Worm (Caenorhabditis elegans): ENCODE measurements around the gene cest-28.

Gene cest-28

DNA sequence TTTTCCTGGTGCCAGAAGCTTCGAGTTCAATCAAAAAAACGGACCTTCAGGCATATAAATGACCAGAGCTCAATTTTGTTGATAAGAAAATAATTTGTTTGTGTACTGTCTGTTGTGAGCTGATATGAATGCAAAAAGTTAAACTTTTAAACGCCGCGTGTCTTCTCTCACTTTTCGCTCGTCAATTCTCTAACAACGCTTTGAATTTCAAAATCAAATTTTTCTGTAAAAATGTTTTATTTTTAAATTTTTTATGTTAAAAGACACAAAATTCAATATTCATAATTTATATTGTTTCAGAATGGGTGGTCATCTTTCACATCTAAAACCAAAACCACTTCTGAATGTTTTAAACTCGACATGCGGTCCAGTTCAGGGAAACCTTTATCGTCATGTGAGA is 4.3 kb downstream of the cest-28 start, which contains the start of gene cest-31:
TSS of gene cest-31 (plus strand) at position 301 of the 400 bp plus-strand sequence.
- no peak for TF ChIP-seq vab-15 (tag; optimal IDR thresholded peaks at IDR 0.05)
- TF ChIP-seq C16A3.4 (tag; optimal IDR thresholded peaks at IDR 0.05): no peak
- TF ChIP-seq efl-1 (optimal IDR thresholded peaks at IDR 0.05): no peak
- TF ChIP-seq efl-1 (GFP tag; optimal IDR thresholded peaks at IDR 0.05 in 1 of 2): peak in 1 of 2 experiments; percentile 47

DNA sequence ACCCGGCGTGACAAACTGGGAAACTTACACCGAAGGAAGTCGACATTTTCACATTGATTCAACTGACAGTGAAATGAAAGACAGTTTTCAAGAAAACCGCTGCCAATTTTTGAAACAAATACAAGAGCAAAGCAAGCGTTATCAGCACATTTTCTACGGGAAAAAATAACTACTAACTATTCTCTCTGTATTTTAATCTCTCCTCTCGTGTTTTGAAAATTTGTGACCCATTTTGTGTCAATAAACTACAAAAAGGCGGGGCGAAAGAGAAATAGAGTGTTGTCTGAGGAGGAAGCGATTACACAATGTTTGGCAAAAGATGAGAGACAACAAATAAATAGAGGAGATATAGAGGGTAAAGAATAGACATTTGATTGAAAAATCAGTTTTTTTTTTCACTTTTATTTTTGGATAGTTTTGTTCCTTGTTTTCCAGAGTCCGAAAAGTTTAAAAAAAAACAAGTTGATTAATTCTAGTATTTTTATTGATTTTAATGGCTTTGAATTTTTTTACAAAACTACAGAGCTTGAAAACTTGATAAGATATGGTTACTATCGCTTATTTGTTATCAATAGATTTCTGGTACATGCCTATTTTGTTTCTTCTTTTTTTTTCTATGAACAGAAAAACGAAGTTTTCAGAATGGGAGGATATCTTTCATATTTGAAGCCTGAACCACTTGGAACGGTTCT is 6.7 kb downstream of the cest-28 start, which contains the start of gene cest-34:
TSS of gene cest-34 (plus strand) at position 642 of the 692 bp plus-strand sequence.
- TF ChIP-seq pqm-1 (tag; optimal IDR thresholded peaks at IDR 0.05): no peak
- peak; percentile 65 for TF ChIP-seq lin-14 (GFP tag; optimal IDR thresholded peaks at IDR 0.05)
- TF ChIP-seq nhr-77 (tag; optimal IDR thresholded peaks at IDR 0.05): peak; percentile 4
- TF ChIP-seq unc-86 (tag; optimal IDR thresholded peaks at IDR 0.05): no peak
- TF ChIP-seq blmp-1 (tag; optimal IDR thresholded peaks at IDR 0.05): peak; percentile 1
- TF ChIP-seq efl-1 (optimal IDR thresholded peaks at IDR 0.05): no peak
- TF ChIP-seq efl-1 (GFP tag; optimal IDR thresholded peaks at IDR 0.05 in 1 of 2): no peak
- TF ChIP-seq nhr-11 (tag; optimal IDR thresholded peaks at IDR 0.05): no peak
- TF ChIP-seq nhr-20 (tag; optimal IDR thresholded peaks at IDR 0.05): peak; percentile 63
- TF ChIP-seq C34B4.2 (tag; optimal IDR thresholded peaks at IDR 0.05): no peak

DNA sequence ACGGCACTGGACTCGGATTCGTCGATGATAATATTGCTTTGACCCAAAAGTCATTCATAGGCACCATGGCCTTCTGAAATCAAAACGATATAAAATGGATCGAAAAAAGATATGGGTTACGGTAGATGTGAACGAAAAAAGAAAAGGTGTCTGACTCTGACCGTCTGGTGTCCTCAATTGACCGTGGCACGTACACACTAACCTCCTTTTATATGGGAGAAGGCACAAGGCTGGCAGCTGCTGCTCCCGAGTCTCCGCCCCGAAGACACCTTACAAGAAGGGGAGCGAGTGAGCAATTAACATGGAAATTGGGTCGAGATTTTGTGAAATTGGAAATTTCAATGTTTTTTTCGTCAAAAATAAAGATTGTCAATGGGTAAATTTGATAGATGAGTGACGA is 11.9 kb downstream of the cest-28 start, which contains the start of gene egl-46:
TSS of gene egl-46 (minus strand) at position 73 of the 400 bp plus-strand sequence.
- no peak for TF ChIP-seq skn-1 (tag; optimal IDR thresholded peaks at IDR 0.05)
- TF ChIP-seq ceh-88 (GFP tag; IDR thresholded peaks at IDR 0.05): no peak
- TF ChIP-seq mef-2 (tag; optimal IDR thresholded peaks at IDR 0.05): no peak
- no peak for TF ChIP-seq nhr-71 (tag; optimal IDR thresholded peaks at IDR 0.05)
- TF ChIP-seq sup-37 (GFP tag; optimal IDR thresholded peaks at IDR 0.05): no peak
- TF ChIP-seq snpc-4 (tag; optimal IDR thresholded peaks at IDR 0.05): no peak
- no peak for TF ChIP-seq grh-1 (GFP tag; IDR thresholded peaks at IDR 0.05)
- TF ChIP-seq fkh-8 (tag; optimal IDR thresholded peaks at IDR 0.05): no peak

DNA sequence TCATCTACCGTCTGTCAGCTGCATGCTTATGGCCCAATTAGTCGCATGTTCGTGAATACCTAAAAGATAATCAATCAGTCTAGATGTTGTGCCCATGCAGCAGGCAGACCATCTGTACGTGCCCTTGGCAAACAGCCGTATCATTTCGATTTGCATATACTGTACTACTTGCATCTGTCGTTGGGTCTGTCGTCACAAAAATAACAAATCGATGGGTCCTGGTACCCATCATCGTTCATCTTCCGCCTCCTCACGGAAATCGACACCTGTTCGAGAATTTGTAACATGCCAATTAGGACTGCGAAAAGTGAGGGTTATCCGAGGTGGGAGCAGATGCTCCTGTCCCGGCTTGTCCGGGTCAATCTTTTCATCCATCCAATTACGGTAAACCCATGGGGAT is 13.7 kb downstream of the cest-28 start:
- TF ChIP-seq ztf-11 (tag; optimal IDR thresholded peaks at IDR 0.05) (peak in 1 of 2 experiments; percentile 84), tbx-2 (tag; optimal IDR thresholded peaks at IDR 0.05) (peak; percentile 51), isw-1 (GFP tag; IDR thresholded peaks at IDR 0.05) (no peak), unc-86 (tag; optimal IDR thresholded peaks at IDR 0.05) (peak; percentile 29), rnt-1 (tag; optimal IDR thresholded peaks at IDR 0.05) (no peak), dpl-1 (GFP tag; optimal IDR thresholded peaks at IDR 0.05) (no peak), ama-1 (optimal IDR thresholded peaks at IDR 0.05) (no peak)

DNA sequence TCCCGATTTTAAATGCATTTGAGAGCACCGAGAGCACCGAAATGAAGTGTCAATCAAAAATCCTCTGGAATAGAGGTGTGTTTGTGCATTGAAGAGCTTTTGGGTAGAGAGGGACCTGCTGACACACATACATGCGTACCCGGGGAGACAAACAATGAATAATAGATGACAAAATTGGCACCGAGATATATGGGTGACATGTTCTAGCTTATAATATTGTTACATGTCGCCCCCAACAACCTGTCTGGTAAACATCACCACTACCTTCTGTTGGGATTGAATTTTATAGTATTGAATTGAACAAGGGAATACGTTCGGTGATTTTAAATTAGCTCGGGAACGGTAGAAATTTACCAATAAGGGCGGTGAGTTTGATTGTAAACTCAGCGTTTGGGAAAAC is 14.1 kb downstream of the cest-28 start:
- no peak for TF ChIP-seq lir-3 (tag; optimal IDR thresholded peaks at IDR 0.05; ENCODE audit: poor library complexity)
- TF ChIP-seq skn-1 (tag; optimal IDR thresholded peaks at IDR 0.05): no peak
- TF ChIP-seq ceh-8 (GFP tag; optimal IDR thresholded peaks at IDR 0.05): no peak
- TF ChIP-seq hpl-2 (GFP tag; optimal IDR thresholded peaks at IDR 0.05): no peak
- TF ChIP-seq elt-3 (tag; optimal IDR thresholded peaks at IDR 0.05): no peak

DNA sequence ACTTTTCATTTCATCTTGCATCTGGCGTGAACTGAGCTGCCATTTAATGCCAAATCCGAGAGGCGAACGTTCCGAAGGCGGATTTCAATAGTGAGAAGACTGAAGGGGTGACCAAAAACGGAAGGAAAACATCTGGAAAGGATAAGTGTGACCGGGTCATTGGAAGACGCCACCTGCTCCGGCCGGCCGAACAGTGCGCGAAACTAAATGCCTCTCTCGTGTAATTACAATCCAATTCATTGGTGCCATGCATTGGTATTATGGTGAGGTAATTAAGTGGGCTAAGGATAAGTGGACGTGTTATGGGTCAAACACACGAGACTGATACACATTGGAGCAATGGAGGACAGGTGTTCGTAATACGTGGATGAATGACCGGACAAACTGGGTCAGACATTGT is 14.9 kb downstream of the cest-28 start:
- TF ChIP-seq lin-39 (tag; optimal IDR thresholded peaks at IDR 0.05) (no peak), hpl-2 (GFP tag; optimal IDR thresholded peaks at IDR 0.05) (no peak), efl-1 (optimal IDR thresholded peaks at IDR 0.05) (no peak), efl-1 (GFP tag; optimal IDR thresholded peaks at IDR 0.05 in 1 of 2) (peak in 1 of 2 experiments; percentile 62)
